Worm (Caenorhabditis elegans) whole organism, L3 larva: ENCODE data around the gene F28A10.5.

ENCODE experiments used
- ama-1 ChIP-seq: fragments of 150-350 bp; optimal IDR thresholded peaks from 2 replicates; lab custom pipeline; 2018
- ceh-82 ChIP-seq: fragments of 150-350 bp; optimal IDR thresholded peaks from 2 replicates; lab custom pipeline; 2014; ENCODE audit warnings: missing biosample characterization, missing genetic modification characterization
- daf-12 ChIP-seq: fragments of 150-350 bp; optimal IDR thresholded peaks from 2 replicates; lab custom pipeline; 2014; ENCODE audit warnings: missing biosample characterization, missing genetic modification reagents, missing genetic modification characterization
- egl-5 ChIP-seq: fragments of 150-350 bp; optimal IDR thresholded peaks from 2 replicates; lab custom pipeline; 2017; ENCODE audit warnings: missing biosample characterization, missing genetic modification reagents, missing genetic modification characterization, inconsistent platforms
- elt-3 ChIP-seq, 3 experiments: fragments of 150-350 bp in 1 of 3; sonication (generic microtip) in 2 of 3; optimal IDR thresholded peaks; 2 replicates in 2 of 3; 4 replicates in 1 of 3; lab custom pipeline; 2014 to 2017; ENCODE audit warnings: missing biosample characterization in 3 of 3, missing genetic modification characterization in 3 of 3
- eor-1 ChIP-seq, 2 experiments: fragments of 150-350 bp; optimal IDR thresholded peaks; 2 replicates each; lab custom pipeline; 2014 to 2018; ENCODE audit warnings: missing biosample characterization in 2 of 2, missing genetic modification characterization in 2 of 2
- fkh-10 ChIP-seq: sonication (generic microtip); optimal IDR thresholded peaks from 2 replicates; lab custom pipeline; 2017; ENCODE audit warnings: missing biosample characterization, missing genetic modification reagents, missing genetic modification characterization
- fos-1 ChIP-seq: fragments of 150-350 bp; optimal IDR thresholded peaks from 2 replicates; lab custom pipeline; 2014; ENCODE audit warnings: missing biosample characterization, missing genetic modification characterization
- lsy-12 ChIP-seq: sonication (generic microtip); optimal IDR thresholded peaks from 2 replicates; lab custom pipeline; 2016; ENCODE audit warnings: mild to moderate bottlenecking, missing genetic modification characterization, missing compliant biosample characterization
- mdl-1 ChIP-seq: fragments of 150-350 bp; optimal IDR thresholded peaks from 2 replicates; lab custom pipeline; 2014; ENCODE audit warnings: missing biosample characterization, missing genetic modification characterization
- nhr-237 ChIP-seq: fragments of 150-350 bp; optimal IDR thresholded peaks from 2 replicates; lab custom pipeline; 2014; ENCODE audit warnings: missing biosample characterization, missing genetic modification characterization
- nhr-25 ChIP-seq: sonication (generic microtip); optimal IDR thresholded peaks from 2 replicates; lab custom pipeline; 2017; ENCODE audit warnings: missing biosample characterization, missing genetic modification characterization
- pqm-1 ChIP-seq: fragments of 150-350 bp; optimal IDR thresholded peaks from 2 replicates; lab custom pipeline; 2017; ENCODE audit warnings: missing biosample characterization, missing genetic modification characterization, inconsistent platforms
- unc-62 ChIP-seq: fragments of 150-350 bp; sonication (generic microtip); optimal IDR thresholded peaks from 4 replicates; lab custom pipeline; 2014; ENCODE audit warnings: missing biosample characterization, missing genetic modification reagents, missing genetic modification characterization

DNA sequence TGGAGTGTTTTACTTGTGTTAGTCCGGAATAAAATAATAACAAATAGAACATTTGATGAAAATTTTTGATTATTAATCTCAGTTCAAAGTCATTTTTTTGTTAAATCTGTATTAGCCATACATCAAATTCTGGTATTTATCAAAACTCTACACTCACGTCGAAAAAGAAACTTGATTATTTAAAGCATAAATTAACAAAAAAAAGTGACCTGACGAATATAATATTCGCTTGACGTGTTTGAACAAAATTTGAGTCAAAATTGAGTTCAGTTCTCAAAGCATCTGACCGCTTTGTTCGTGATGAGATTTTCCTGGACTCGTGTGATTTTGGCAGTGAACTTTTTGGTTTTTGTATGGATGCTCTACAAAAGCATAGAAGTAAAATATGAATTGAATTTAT, 26.9 kb downstream of the F28A10.5 start, which contains the start of gene F46F5.10:
- TF ChIP-seq ama-1 (lab: Kevin White, UChicago) = no peak
- TF ChIP-seq fkh-10 = no peak
- no peak for TF ChIP-seq eor-1 (tag; optimal IDR thresholded peaks at IDR 0.05; lab: Kevin White, UChicago)
- no peak for TF ChIP-seq fos-1 (tag; lab: Kevin White, UChicago)
- TF ChIP-seq nhr-25 (tag; lab: Kevin White, UChicago) = no peak
- no peak for TF ChIP-seq pqm-1 (tag; lab: Kevin White, UChicago)
- TF ChIP-seq egl-5 = no peak
- no peak for TF ChIP-seq unc-62 (GFP tag; lab: Kevin White, UChicago)
- no peak for TF ChIP-seq nhr-237 (tag; lab: Kevin White, UChicago)
- TF ChIP-seq mdl-1 (tag; lab: Kevin White, UChicago) = no peak
- TF ChIP-seq ceh-82 (tag; lab: Kevin White, UChicago) = no peak
- no peak for TF ChIP-seq elt-3 (tag; optimal IDR thresholded peaks at IDR 0.05; lab: Kevin White, UChicago)
- TF ChIP-seq daf-12 (tag; lab: Kevin White, UChicago) = no peak
- TF ChIP-seq lsy-12 (tag; lab: Kevin White, UChicago) = no peak
